Fruit fly (Drosophila melanogaster) whole organism, embryonic: ENCODE data around the gene Mks1.
A peak's percentile ranks its signal among the peaks of the same experiment; 100 is the strongest.

ENCODE experiments used
- CG10267 ChIP-seq: fragments of 200-800 bp; sonication (Bioruptor generic); optimal IDR thresholded peaks from 2 replicates; lab custom pipeline; 2018; ENCODE audit warnings: missing biosample characterization, mild to moderate bottlenecking, missing genetic modification characterization, moderate library complexity
- CG10979 ChIP-seq: fragments of 200-800 bp; sonication (Bioruptor generic); optimal IDR thresholded peaks from 2 replicates; lab custom pipeline; 2018; ENCODE audit warnings: missing biosample characterization, mild to moderate bottlenecking, missing genetic modification characterization, moderate library complexity
- CG11695 ChIP-seq: fragments of 200-800 bp; sonication (Bioruptor generic); IDR thresholded peaks from 3 replicates; pipeline ENCODE4 v1.3.6; 2022; ENCODE audit warnings: missing biosample characterization, missing genetic modification characterization
- CG12769 ChIP-seq: fragments of 200-800 bp; sonication (Bioruptor generic); optimal IDR thresholded peaks from 2 replicates; lab custom pipeline; 2019; ENCODE audit warnings: missing biosample characterization, mild to moderate bottlenecking, missing genetic modification characterization, moderate library complexity
- CG15269 ChIP-seq: fragments of 200-800 bp; sonication (Bioruptor generic); optimal IDR thresholded peaks from 2 replicates; lab custom pipeline; 2018; ENCODE audit warnings: missing biosample characterization, mild to moderate bottlenecking, missing genetic modification characterization, moderate library complexity
- CG1647 ChIP-seq: fragments of 200-800 bp; sonication (Bioruptor generic); optimal IDR thresholded peaks from 3 replicates; lab custom pipeline; 2016; ENCODE audit warnings: missing biosample characterization, missing genetic modification characterization
- CG16863 ChIP-seq: fragments of 200-800 bp; sonication (Bioruptor generic); optimal IDR thresholded peaks from 3 replicates; lab custom pipeline; 2016; ENCODE audit warnings: missing biosample characterization, missing genetic modification characterization
- CG17359 ChIP-seq: fragments of 200-800 bp; sonication (Bioruptor generic); optimal IDR thresholded peaks from 3 replicates; lab custom pipeline; 2018; ENCODE audit warnings: missing biosample characterization, mild to moderate bottlenecking, missing genetic modification characterization, moderate library complexity
- CG17361 ChIP-seq: fragments of 200-800 bp; sonication (Bioruptor generic); IDR thresholded peaks from 3 replicates; pipeline ENCODE4 v1.3.6; 2022; ENCODE audit warnings: missing biosample characterization, missing genetic modification characterization
- CG17612 ChIP-seq: fragments of 200-800 bp; sonication (Bioruptor generic); IDR thresholded peaks from 2 replicates; pipeline ENCODE4 v1.3.6; 2022; ENCODE audit warnings: missing biosample characterization, missing genetic modification characterization
- CG2678 ChIP-seq: fragments of 200-800 bp; sonication (Bioruptor generic); optimal IDR thresholded peaks from 3 replicates; lab custom pipeline; 2019; ENCODE audit warnings: missing biosample characterization, mild to moderate bottlenecking, missing genetic modification characterization, moderate library complexity
- CG3281 ChIP-seq: fragments of 200-800 bp; sonication (Bioruptor generic); optimal IDR thresholded peaks from 3 replicates; lab custom pipeline; 2017; ENCODE audit warnings: missing biosample characterization, mild to moderate bottlenecking, missing genetic modification characterization
- CG43689 ChIP-seq: fragments of 200-800 bp; sonication (Bioruptor generic); IDR thresholded peaks from 2 replicates; pipeline ENCODE4 v1.3.6; 2022; ENCODE audit warnings: missing biosample characterization, missing genetic modification characterization
- CG7556 ChIP-seq: fragments of 200-800 bp; sonication (Bioruptor generic); optimal IDR thresholded peaks from 2 replicates; lab custom pipeline; 2017; ENCODE audit warnings: missing biosample characterization, mild to moderate bottlenecking, missing genetic modification characterization
- CG7839 ChIP-seq: fragments of 200-800 bp; sonication (Bioruptor generic); optimal IDR thresholded peaks from 3 replicates; lab custom pipeline; 2018; ENCODE audit warnings: missing biosample characterization, mild to moderate bottlenecking, missing genetic modification characterization, moderate library complexity
- CG8290 ChIP-seq, 3 experiments: fragments of 200-800 bp; sonication (Bioruptor generic); optimal IDR thresholded peaks; 2 replicates each; lab custom pipeline; 2016 to 2019; ENCODE audit warnings: missing biosample characterization in 3 of 3, missing genetic modification characterization in 3 of 3, mild to moderate bottlenecking in 2 of 3, moderate library complexity in 1 of 3
- CG9932 ChIP-seq: fragments of 200-800 bp; sonication (Bioruptor generic); IDR thresholded peaks from 2 replicates; pipeline ENCODE4 v1.3.6; 2022; ENCODE audit warnings: missing biosample characterization, missing genetic modification characterization
- CoRest ChIP-seq: fragments of 200-800 bp; sonication (Bioruptor generic); optimal IDR thresholded peaks from 3 replicates; lab custom pipeline; 2018; ENCODE audit warnings: missing biosample characterization, mild to moderate bottlenecking, missing genetic modification characterization, moderate library complexity
- Ets65A ChIP-seq: fragments of 200-800 bp; sonication (Bioruptor generic); peaks from one replicate; lab custom pipeline; 2016; ENCODE audit warnings: missing biosample characterization, missing genetic modification characterization
- Fer3 ChIP-seq: fragments of 200-800 bp; sonication (Bioruptor generic); optimal IDR thresholded peaks from 2 replicates; lab custom pipeline; 2018; ENCODE audit warnings: missing biosample characterization, mild to moderate bottlenecking, missing genetic modification characterization, moderate library complexity
- Hmr ChIP-seq: fragments of 200-800 bp; sonication (Bioruptor generic); optimal IDR thresholded peaks from 3 replicates; lab custom pipeline; 2017; ENCODE audit warnings: mild to moderate bottlenecking, missing biosample characterization, missing genetic modification reagents, missing genetic modification characterization
- Hr51 ChIP-seq, 2 experiments: fragments of 200-800 bp; sonication (Bioruptor generic); optimal IDR thresholded peaks; 2 replicates in 1 of 2; 3 replicates in 1 of 2; lab custom pipeline; 2016 to 2018; ENCODE audit warnings: missing biosample characterization in 2 of 2, missing genetic modification characterization in 2 of 2, mild to moderate bottlenecking in 1 of 2, moderate library complexity in 1 of 2
- Meics ChIP-seq: fragments of 200-800 bp; sonication (Bioruptor generic); optimal IDR thresholded peaks from 2 replicates; lab custom pipeline; 2017; ENCODE audit warnings: missing biosample characterization, mild to moderate bottlenecking, missing genetic modification characterization
- Mes4 ChIP-seq: fragments of 200-800 bp; sonication (Bioruptor generic); optimal IDR thresholded peaks from 2 replicates; lab custom pipeline; 2016; ENCODE audit warnings: missing biosample characterization, missing genetic modification characterization
- Oli ChIP-seq: fragments of 200-800 bp; sonication (Bioruptor generic); optimal IDR thresholded peaks from 2 replicates; lab custom pipeline; 2018; ENCODE audit warnings: missing biosample characterization, mild to moderate bottlenecking, missing genetic modification characterization, moderate library complexity
- PHDP ChIP-seq: fragments of 200-800 bp; sonication (Bioruptor generic); optimal IDR thresholded peaks from 3 replicates; lab custom pipeline; 2018; ENCODE audit warnings: missing biosample characterization, mild to moderate bottlenecking, missing genetic modification characterization, moderate library complexity
- Ptx1 ChIP-seq: fragments of 200-800 bp; sonication (Bioruptor generic); IDR thresholded peaks from 2 replicates; pipeline ENCODE4 v1.3.6; 2022; ENCODE audit warnings: missing biosample characterization, missing genetic modification characterization
- Rfx ChIP-seq: fragments of 200-800 bp; sonication (Bioruptor generic); IDR thresholded peaks from 2 replicates; pipeline ENCODE4 v1.3.6; 2022; ENCODE audit warnings: missing biosample characterization, missing genetic modification characterization
- Sin3A ChIP-seq: fragments of >200 bp; optimal IDR thresholded peaks from 2 replicates; lab custom pipeline; 2018
- Trl ChIP-seq, 3 experiments: fragments of >200 bp in 2 of 3; fragments of 200-800 bp in 1 of 3; sonication (Bioruptor generic) in 1 of 3; optimal IDR thresholded peaks; 2 replicates in 1 of 3; 3 replicates in 2 of 3; lab custom pipeline; 2016 to 2017; ENCODE audit warnings: missing biosample characterization in 1 of 3, missing genetic modification characterization in 1 of 3
- Xbp1 ChIP-seq: fragments of 200-800 bp; sonication (Bioruptor generic); optimal IDR thresholded peaks from 3 replicates; lab custom pipeline; 2016; ENCODE audit warnings: missing biosample characterization, mild to moderate bottlenecking, missing genetic modification characterization
- YL-1 ChIP-seq: fragments of 200-800 bp; sonication (Bioruptor generic); optimal IDR thresholded peaks from 3 replicates; lab custom pipeline; 2017; ENCODE audit warnings: missing biosample characterization, mild to moderate bottlenecking, missing genetic modification characterization
- ci ChIP-seq: fragments of 200-800 bp; sonication (Bioruptor generic); IDR thresholded peaks from 3 replicates; pipeline ENCODE4 v1.3.6; 2022; ENCODE audit warnings: missing biosample characterization, missing genetic modification characterization
- fd96Cb ChIP-seq: fragments of 200-800 bp; sonication (Bioruptor generic); optimal IDR thresholded peaks from 2 replicates; lab custom pipeline; 2018; ENCODE audit warnings: missing biosample characterization, mild to moderate bottlenecking, missing genetic modification characterization, moderate library complexity
- gem ChIP-seq: fragments of 200-800 bp; sonication (Bioruptor generic); optimal IDR thresholded peaks from 2 replicates; lab custom pipeline; 2019; ENCODE audit warnings: missing biosample characterization, mild to moderate bottlenecking, missing genetic modification characterization, moderate library complexity
- gsb ChIP-seq: fragments of 200-800 bp; sonication (Bioruptor generic); IDR thresholded peaks from 2 replicates; pipeline ENCODE4 v1.3.6; 2022; ENCODE audit warnings: missing biosample characterization, missing genetic modification characterization
- ind ChIP-seq: fragments of 200-800 bp; sonication (Bioruptor generic); optimal IDR thresholded peaks from 3 replicates; lab custom pipeline; 2016; ENCODE audit warnings: missing biosample characterization, missing genetic modification characterization
- lab ChIP-seq: fragments of 200-800 bp; sonication (Bioruptor generic); optimal IDR thresholded peaks from 3 replicates; lab custom pipeline; 2017; ENCODE audit warnings: missing biosample characterization, missing genetic modification characterization, mild to moderate bottlenecking, moderate library complexity, missing genetic modification reagents
- nmo ChIP-seq: fragments of 200-800 bp; sonication (Bioruptor generic); optimal IDR thresholded peaks from 2 replicates; lab custom pipeline; 2018; ENCODE audit warnings: missing biosample characterization, mild to moderate bottlenecking, missing genetic modification characterization, moderate library complexity
- oc ChIP-seq: fragments of 200-800 bp; sonication (Bioruptor generic); optimal IDR thresholded peaks from 2 replicates; lab custom pipeline; 2018; ENCODE audit warnings: missing biosample characterization, mild to moderate bottlenecking, missing genetic modification characterization, moderate library complexity
- onecut ChIP-seq: fragments of 200-800 bp; sonication (Bioruptor generic); IDR thresholded peaks from 2 replicates; pipeline ENCODE4 v1.3.6; 2022; ENCODE audit warnings: missing biosample characterization, missing genetic modification characterization
- org-1 ChIP-seq: fragments of 200-800 bp; sonication (Bioruptor generic); optimal IDR thresholded peaks from 2 replicates; lab custom pipeline; 2017; ENCODE audit warnings: missing biosample characterization, missing genetic modification characterization
- ranshi ChIP-seq: fragments of 200-800 bp; sonication (Bioruptor generic); IDR thresholded peaks from 2 replicates; pipeline ENCODE4 v1.3.6; 2022; ENCODE audit warnings: missing biosample characterization, missing genetic modification characterization
- row ChIP-seq: fragments of 200-800 bp; sonication (Bioruptor generic); IDR thresholded peaks from 3 replicates; pipeline ENCODE4 v1.3.6; 2022; ENCODE audit warnings: missing biosample characterization, missing genetic modification characterization
- scrt ChIP-seq: fragments of 200-800 bp; sonication (Bioruptor generic); optimal IDR thresholded peaks from 2 replicates; lab custom pipeline; 2018; ENCODE audit warnings: missing biosample characterization, mild to moderate bottlenecking, missing genetic modification characterization, moderate library complexity
- tap ChIP-seq: fragments of 200-800 bp; optimal IDR thresholded peaks from 3 replicates; lab custom pipeline; 2019; ENCODE audit warnings: missing biosample characterization, mild to moderate bottlenecking, missing genetic modification characterization, moderate library complexity
- tio ChIP-seq: fragments of 200-800 bp; sonication (Bioruptor generic); optimal IDR thresholded peaks from 2 replicates; lab custom pipeline; 2017; ENCODE audit warnings: missing biosample characterization, missing genetic modification characterization, inconsistent platforms
- ttk ChIP-seq: fragments of 200-800 bp; sonication (Bioruptor generic); IDR thresholded peaks from 2 replicates; pipeline ENCODE4 v2.1.2; 2022; ENCODE audit warnings: missing biosample characterization, missing genetic modification characterization
- unpg ChIP-seq: fragments of 200-800 bp; sonication (Bioruptor generic); optimal IDR thresholded peaks from 3 replicates; lab custom pipeline; 2018; ENCODE audit warnings: missing biosample characterization, mild to moderate bottlenecking, missing genetic modification characterization, moderate library complexity

The Mks1 gene

dm6 chrX:12539215-12539614 lies 42.8 kb upstream of the Mks1 start (continued):
- peak; percentile 10 for TF ChIP-seq nmo (GFP tag; lab: Kevin White, UChicago)
- TF ChIP-seq Xbp1, result peak; percentile 44
- TF ChIP-seq scrt (GFP tag; lab: Kevin White, UChicago), result peak; percentile 21
- peak; percentile 52 for TF ChIP-seq CG2678 (tag; lab: Kevin White, UChicago)
- TF ChIP-seq CG8290 (GFP tag; optimal IDR thresholded peaks at IDR 0.05; lab: Kevin White, UChicago), result no peak
- TF ChIP-seq CG8290 (tag; optimal IDR thresholded peaks at IDR 0.05; lab: Kevin White, UChicago), result peak in 1 of 2 experiments; percentile 61
- peak; percentile 5 for TF ChIP-seq CG10979 (tag; lab: Kevin White, UChicago)
- TF ChIP-seq Rfx (GFP tag; lab: Robert Waterston, UW), result peak; percentile 51; the same call in 1 of the 2 replicates
- no peak for TF ChIP-seq CG16863 (GFP tag; lab: Kevin White, UChicago)
- 0 out of 2 replicates have a peak, but pooled peaks have one; percentile 7 for TF ChIP-seq CG43689 (GFP tag; lab: Robert Waterston, UW)
- TF ChIP-seq CG7839, result peak; percentile 49
- no peak for TF ChIP-seq oc
- TF ChIP-seq Meics (GFP tag; lab: Kevin White, UChicago), result peak; percentile 42
- TF ChIP-seq CG17361, result 0 out of 3 replicates have a peak, but pooled peaks have one; percentile 24
- peak; percentile 29 for TF ChIP-seq CoRest
- TF ChIP-seq CG7556 (GFP tag; lab: Kevin White, UChicago), result peak; percentile 17
- TF ChIP-seq Hmr (GFP tag; lab: Kevin White, UChicago), result peak; percentile 10
- peak; percentile 56 for TF ChIP-seq gem
- TF ChIP-seq CG15269 (tag; lab: Kevin White, UChicago), result peak; percentile 22
- peak; percentile 20 for TF ChIP-seq CG12769 (tag; lab: Kevin White, UChicago)
- peak; percentile 16 for TF ChIP-seq ind
- no peak for TF ChIP-seq Mes4 (GFP tag; lab: Kevin White, UChicago)
- TF ChIP-seq Ptx1 (GFP tag; lab: Robert Waterston, UW), result 0 out of 2 replicates have a peak, but pooled peaks have one; percentile 21
- peak; percentile 24 for TF ChIP-seq Oli (tag; lab: Kevin White, UChicago)
- TF ChIP-seq ranshi (GFP tag; lab: Robert Waterston, UW), result peak; percentile 30; the same call in 1 of the 2 replicates
- peak; percentile 39 for TF ChIP-seq row (GFP tag; lab: Robert Waterston, UW)
- TF ChIP-seq YL-1 (GFP tag; lab: Kevin White, UChicago), result no peak
- TF ChIP-seq CG1647 (GFP tag; lab: Kevin White, UChicago), result no peak
- 0 out of 3 replicates have a peak, but pooled peaks have one; percentile 21 for TF ChIP-seq CG11695 (GFP tag; lab: Robert Waterston, UW)
- peak in 1 of 2 experiments; percentile 28 for TF ChIP-seq Hr51 (GFP tag; optimal IDR thresholded peaks at IDR 0.05; lab: Kevin White, UChicago)
- peak; percentile 10 for TF ChIP-seq CG17359
- no peak for TF ChIP-seq CG17612 (GFP tag; lab: Robert Waterston, UW)
- TF ChIP-seq CG9932, result peak; percentile 36; the same call in 1 of the 2 replicates
- peak; percentile 53; the same call in 1 of the 3 replicates for TF ChIP-seq ci (GFP tag; lab: Robert Waterston, UW)
- peak; percentile 22; the same call in 1 of the 2 replicates for TF ChIP-seq onecut (GFP tag; lab: Robert Waterston, UW)
- peak; percentile 41 for TF ChIP-seq PHDP (tag; lab: Kevin White, UChicago)
- no peak for TF ChIP-seq gsb
- TF ChIP-seq Fer3 (tag; lab: Kevin White, UChicago), result peak; percentile 20
- TF ChIP-seq CG10267 (tag; lab: Kevin White, UChicago), result peak; percentile 11
- peak; percentile 10 for TF ChIP-seq fd96Cb (tag; lab: Kevin White, UChicago)
- TF ChIP-seq ttk, result no peak
- TF ChIP-seq Ets65A (GFP tag; lab: Kevin White, UChicago), result peak; percentile 72
- peak; percentile 9 for TF ChIP-seq org-1 (GFP tag; lab: Kevin White, UChicago)
- peak; percentile 20 for TF ChIP-seq unpg (GFP tag; lab: Kevin White, UChicago)
- TF ChIP-seq CG3281, result peak; percentile 8
- TF ChIP-seq lab, result peak; percentile 59
- TF ChIP-seq tio (GFP tag; lab: Kevin White, UChicago), result peak; percentile 20
- no peak for TF ChIP-seq Sin3A (lab: Kevin White, UChicago)
- TF ChIP-seq tap, result peak; percentile 14
- no peak for TF ChIP-seq Trl (optimal IDR thresholded peaks at IDR 0.05; lab: Kevin White, UChicago)
- no peak for TF ChIP-seq Trl (GFP tag; optimal IDR thresholded peaks at IDR 0.05; lab: Kevin White, UChicago)
